Fruit fly (Drosophila melanogaster) whole organism, embryonic: ENCODE data around the gene Surf1.

ENCODE experiments used
- BEAF-32 ChIP-seq: fragments of 200-800 bp; sonication (Bioruptor generic); optimal IDR thresholded peaks from 3 replicates; lab custom pipeline; 2017; ENCODE audit warnings: missing biosample characterization, missing genetic modification characterization, mild to moderate bottlenecking, moderate library complexity, missing genetic modification reagents
- Bgb ChIP-seq: fragments of 200-800 bp; sonication (Bioruptor generic); IDR thresholded peaks from 2 replicates; pipeline ENCODE4 v1.3.6; 2022; ENCODE audit warnings: missing biosample characterization, missing genetic modification characterization; ENCODE audit not compliant: partially characterized antibody
- C15 ChIP-seq: fragments of 200-800 bp; sonication (Bioruptor generic); IDR thresholded peaks from 3 replicates; pipeline ENCODE4 v1.3.6; 2022; ENCODE audit warnings: missing biosample characterization, missing genetic modification characterization
- CG10147 ChIP-seq: fragments of 200-800 bp; sonication (Bioruptor generic); optimal IDR thresholded peaks from 2 replicates; lab custom pipeline; 2019; ENCODE audit warnings: missing biosample characterization, mild to moderate bottlenecking, missing genetic modification characterization, moderate library complexity
- CG10209 ChIP-seq: fragments of 200-800 bp; sonication (Bioruptor generic); optimal IDR thresholded peaks from 3 replicates; lab custom pipeline; 2017; ENCODE audit warnings: missing biosample characterization, mild to moderate bottlenecking, missing genetic modification characterization, missing genetic modification reagents
- CG1024 ChIP-seq: fragments of 200-800 bp; sonication (Bioruptor generic); IDR thresholded peaks from 2 replicates; pipeline ENCODE4 v1.3.6; 2022; ENCODE audit warnings: missing biosample characterization, missing genetic modification characterization
- CG11398 ChIP-seq: fragments of 200-800 bp; sonication (Bioruptor generic); optimal IDR thresholded peaks from 2 replicates; lab custom pipeline; 2016; ENCODE audit warnings: missing biosample characterization, missing genetic modification characterization
- CG12104 ChIP-seq: fragments of 200-800 bp; sonication (Bioruptor generic); optimal IDR thresholded peaks from 3 replicates; lab custom pipeline; 2016; ENCODE audit warnings: missing biosample characterization, missing genetic modification characterization
- CG12659 ChIP-seq: fragments of 200-800 bp; sonication (Bioruptor generic); optimal IDR thresholded peaks from 3 replicates; lab custom pipeline; 2017; ENCODE audit warnings: mild to moderate bottlenecking, missing biosample characterization, missing genetic modification reagents, missing genetic modification characterization
- CG12769 ChIP-seq: fragments of 200-800 bp; sonication (Bioruptor generic); optimal IDR thresholded peaks from 2 replicates; lab custom pipeline; 2019; ENCODE audit warnings: missing biosample characterization, mild to moderate bottlenecking, missing genetic modification characterization, moderate library complexity
- CG13287 ChIP-seq: fragments of 200-800 bp; sonication (Bioruptor generic); IDR thresholded peaks from 2 replicates; pipeline ENCODE4 v1.3.6; 2022; ENCODE audit warnings: missing biosample characterization, missing genetic modification characterization; ENCODE audit not compliant: partially characterized antibody
- CG13296 ChIP-seq: fragments of 200-800 bp; sonication (Bioruptor generic); optimal IDR thresholded peaks from 3 replicates; lab custom pipeline; 2018; ENCODE audit warnings: missing biosample characterization, mild to moderate bottlenecking, missing genetic modification characterization
- CG14965 ChIP-seq: fragments of 200-800 bp; sonication (Bioruptor generic); optimal IDR thresholded peaks from 2 replicates; lab custom pipeline; 2016; ENCODE audit warnings: missing biosample characterization, missing genetic modification characterization, borderline replicate concordance
- CG15073 ChIP-seq: fragments of 200-800 bp; sonication (Bioruptor generic); optimal IDR thresholded peaks from 2 replicates; lab custom pipeline; 2016; ENCODE audit warnings: missing biosample characterization, missing genetic modification characterization
- CG16813 ChIP-seq: fragments of 200-800 bp; sonication (Bioruptor generic); IDR thresholded peaks from 3 replicates; pipeline ENCODE4 v1.3.6; 2022; ENCODE audit warnings: missing biosample characterization, missing genetic modification characterization; ENCODE audit not compliant: partially characterized antibody
- CG34224 ChIP-seq: fragments of 200-800 bp; sonication (Bioruptor generic); IDR thresholded peaks from 3 replicates; pipeline ENCODE4 v1.3.6; 2022; ENCODE audit warnings: missing biosample characterization, missing genetic modification characterization; ENCODE audit not compliant: partially characterized antibody
- CG3847 ChIP-seq: fragments of 200-800 bp; sonication (Bioruptor generic); IDR thresholded peaks from 2 replicates; pipeline ENCODE4 v1.3.6; 2022; ENCODE audit warnings: missing biosample characterization, missing genetic modification characterization
- CG5180 ChIP-seq: fragments of 200-800 bp; sonication (Bioruptor generic); optimal IDR thresholded peaks from 3 replicates; lab custom pipeline; 2017; ENCODE audit warnings: missing biosample characterization, missing genetic modification characterization, mild to moderate bottlenecking, moderate library complexity, missing genetic modification reagents
- CG6654 ChIP-seq: fragments of 200-800 bp; sonication (Bioruptor generic); optimal IDR thresholded peaks from 2 replicates; lab custom pipeline; 2017; ENCODE audit warnings: missing biosample characterization, mild to moderate bottlenecking, missing genetic modification characterization
- CG9437 ChIP-seq: fragments of 200-800 bp; sonication (Bioruptor generic); optimal IDR thresholded peaks from 2 replicates; lab custom pipeline; 2018; ENCODE audit warnings: missing biosample characterization, mild to moderate bottlenecking, missing genetic modification characterization
- D19A ChIP-seq: fragments of 200-800 bp; optimal IDR thresholded peaks from 3 replicates; lab custom pipeline; 2019; ENCODE audit warnings: missing biosample characterization, mild to moderate bottlenecking, missing genetic modification characterization, moderate library complexity
- Dad ChIP-seq: fragments of 200-800 bp; sonication (Bioruptor generic); optimal IDR thresholded peaks from 3 replicates; lab custom pipeline; 2016; ENCODE audit warnings: missing biosample characterization, missing genetic modification characterization
- Dip2 ChIP-seq: fragments of 200-800 bp; sonication (Bioruptor generic); IDR thresholded peaks from 2 replicates; pipeline ENCODE4 v1.3.6; 2022; ENCODE audit warnings: missing biosample characterization, missing genetic modification characterization
- Drgx ChIP-seq: fragments of 200-800 bp; sonication (Bioruptor generic); IDR thresholded peaks from 2 replicates; pipeline ENCODE4 v1.3.6; 2022; ENCODE audit warnings: missing biosample characterization, missing genetic modification characterization
- Hr51 ChIP-seq, 2 experiments: fragments of 200-800 bp; sonication (Bioruptor generic); optimal IDR thresholded peaks; 2 replicates in 1 of 2; 3 replicates in 1 of 2; lab custom pipeline; 2016 to 2018; ENCODE audit warnings: missing biosample characterization in 2 of 2, missing genetic modification characterization in 2 of 2, mild to moderate bottlenecking in 1 of 2, moderate library complexity in 1 of 2
- MTF-1 ChIP-seq: fragments of 200-800 bp; sonication (Bioruptor generic); optimal IDR thresholded peaks from 2 replicates; lab custom pipeline; 2018; ENCODE audit warnings: missing biosample characterization, mild to moderate bottlenecking, missing genetic modification characterization, borderline replicate concordance
- NFAT ChIP-seq: fragments of 200-800 bp; sonication (Bioruptor generic); IDR thresholded peaks from 2 replicates; pipeline ENCODE4 v1.3.6; 2022; ENCODE audit warnings: missing biosample characterization, missing genetic modification characterization
- PHDP ChIP-seq: fragments of 200-800 bp; sonication (Bioruptor generic); optimal IDR thresholded peaks from 3 replicates; lab custom pipeline; 2018; ENCODE audit warnings: missing biosample characterization, mild to moderate bottlenecking, missing genetic modification characterization, moderate library complexity
- Ravus ChIP-seq: fragments of 200-800 bp; sonication (Bioruptor generic); IDR thresholded peaks from 2 replicates; pipeline ENCODE4 v1.3.6; 2022; ENCODE audit warnings: missing biosample characterization, missing genetic modification characterization
- Rfx ChIP-seq: fragments of 200-800 bp; sonication (Bioruptor generic); IDR thresholded peaks from 2 replicates; pipeline ENCODE4 v1.3.6; 2022; ENCODE audit warnings: missing biosample characterization, missing genetic modification characterization
- ab ChIP-seq: fragments of 200-800 bp; sonication (Bioruptor generic); optimal IDR thresholded peaks from 2 replicates; lab custom pipeline; 2016; ENCODE audit warnings: missing biosample characterization, missing genetic modification characterization
- ap ChIP-seq: fragments of 200-800 bp; sonication (Bioruptor generic); IDR thresholded peaks from 2 replicates; pipeline ENCODE4 v1.3.6; 2022; ENCODE audit warnings: missing biosample characterization, missing genetic modification characterization
- bcd ChIP-seq: fragments of 200-800 bp; sonication (Bioruptor generic); optimal IDR thresholded peaks from 2 replicates; lab custom pipeline; 2017; ENCODE audit warnings: missing biosample characterization, mild to moderate bottlenecking, missing genetic modification characterization
- bsh ChIP-seq, 2 experiments: fragments of 200-800 bp; sonication (Bioruptor generic); optimal IDR thresholded peaks; 2 replicates each; lab custom pipeline; 2017 to 2018; ENCODE audit warnings: mild to moderate bottlenecking in 2 of 2, missing biosample characterization in 2 of 2, missing genetic modification characterization in 2 of 2, moderate library complexity in 1 of 2
- caup ChIP-seq: fragments of 200-800 bp; sonication (Bioruptor generic); optimal IDR thresholded peaks from 3 replicates; lab custom pipeline; 2017; ENCODE audit warnings: missing biosample characterization, mild to moderate bottlenecking, missing genetic modification characterization, moderate library complexity; ENCODE audit not compliant: severe bottlenecking
- ci ChIP-seq: fragments of 200-800 bp; sonication (Bioruptor generic); IDR thresholded peaks from 3 replicates; pipeline ENCODE4 v1.3.6; 2022; ENCODE audit warnings: missing biosample characterization, missing genetic modification characterization
- gcm ChIP-seq: fragments of 200-800 bp; sonication (Bioruptor generic); optimal IDR thresholded peaks from 2 replicates; lab custom pipeline; 2019; ENCODE audit warnings: missing biosample characterization, mild to moderate bottlenecking, missing genetic modification characterization, moderate library complexity
- ham ChIP-seq: fragments of 200-800 bp; sonication (Bioruptor generic); IDR thresholded peaks from 2 replicates; pipeline ENCODE4 v1.3.6; 2022; ENCODE audit warnings: missing biosample characterization, missing genetic modification characterization
- kay ChIP-seq: fragments of 200-800 bp; sonication (Bioruptor generic); optimal IDR thresholded peaks from 2 replicates; lab custom pipeline; 2016; ENCODE audit warnings: missing biosample characterization, missing genetic modification characterization
- ken ChIP-seq: fragments of 200-800 bp; sonication (Bioruptor generic); IDR thresholded peaks from 3 replicates; pipeline ENCODE4 v1.3.6; 2022; ENCODE audit warnings: missing biosample characterization, missing genetic modification characterization
- luna ChIP-seq: fragments of 200-800 bp; sonication (Bioruptor generic); optimal IDR thresholded peaks from 2 replicates; lab custom pipeline; 2016; ENCODE audit warnings: missing biosample characterization, missing genetic modification characterization
- mld ChIP-seq: fragments of 200-800 bp; sonication (Bioruptor generic); IDR thresholded peaks from 3 replicates; pipeline ENCODE4 v1.3.6; 2022; ENCODE audit warnings: missing biosample characterization, missing genetic modification characterization; ENCODE audit not compliant: partially characterized antibody
- odd ChIP-seq: fragments of 200-800 bp; sonication (Bioruptor generic); optimal IDR thresholded peaks from 2 replicates; lab custom pipeline; 2017; ENCODE audit warnings: missing biosample characterization, mild to moderate bottlenecking, missing genetic modification characterization
- pb ChIP-seq: fragments of 200-800 bp; sonication (Bioruptor generic); optimal IDR thresholded peaks from 3 replicates; lab custom pipeline; 2016; ENCODE audit warnings: missing biosample characterization, missing genetic modification characterization
- pnt ChIP-seq: fragments of 200-800 bp; sonication (Bioruptor generic); optimal IDR thresholded peaks from 3 replicates; lab custom pipeline; 2016; ENCODE audit warnings: missing biosample characterization, missing genetic modification characterization
- ssp ChIP-seq: fragments of 200-800 bp; sonication (Bioruptor generic); IDR thresholded peaks from 2 replicates; pipeline ENCODE4 v1.3.6; 2022; ENCODE audit warnings: missing biosample characterization, missing genetic modification characterization
- sug ChIP-seq: fragments of 200-800 bp; optimal IDR thresholded peaks from 2 replicates; lab custom pipeline; 2019; ENCODE audit warnings: missing biosample characterization, mild to moderate bottlenecking, missing genetic modification characterization, moderate library complexity
- wor ChIP-seq: fragments of 200-800 bp; sonication (Bioruptor generic); IDR thresholded peaks from 2 replicates; pipeline ENCODE4 v1.3.6; 2022; ENCODE audit warnings: missing biosample characterization, missing genetic modification characterization

Surf1 gene

dm6 chr3L:6988942-6989569 is 30.9 kb downstream of the Surf1 start (continued):
- TF ChIP-seq CG12769 (tag; lab: Kevin White, UChicago): peak; percentile 33
- TF ChIP-seq CG3847 (GFP tag; lab: Robert Waterston, UW): peak; percentile 81
- TF ChIP-seq CG11398 (GFP tag; lab: Kevin White, UChicago): no peak
- peak; percentile 77 for TF ChIP-seq wor
- peak; percentile 59 for TF ChIP-seq pb (GFP tag; lab: Kevin White, UChicago)
- peak; percentile 92 for TF ChIP-seq CG9437 (GFP tag; lab: Kevin White, UChicago)
- TF ChIP-seq CG1024 (GFP tag; lab: Robert Waterston, UW): peak; percentile 37
- TF ChIP-seq odd (GFP tag; lab: Kevin White, UChicago): peak; percentile 94
- peak; percentile 96 for TF ChIP-seq CG12659
- peak; percentile 58 for TF ChIP-seq MTF-1 (GFP tag; lab: Kevin White, UChicago)
- TF ChIP-seq caup: peak; percentile 89
- no peak for TF ChIP-seq CG34224
- no peak for TF ChIP-seq mld (GFP tag; lab: Robert Waterston, UW)
- peak; percentile 40 for TF ChIP-seq CG15073
- peak; percentile 86 for TF ChIP-seq PHDP (tag; lab: Kevin White, UChicago)
- no peak for TF ChIP-seq ab
- peak; percentile 91 for TF ChIP-seq kay (GFP tag; lab: Kevin White, UChicago)
- TF ChIP-seq Bgb (GFP tag; lab: Robert Waterston, UW): no peak; the same call in 1 of the 2 replicates
- TF ChIP-seq bcd (GFP tag; lab: Kevin White, UChicago): peak; percentile 96
- TF ChIP-seq NFAT: peak; percentile 53
- TF ChIP-seq ham (GFP tag; lab: Robert Waterston, UW): no peak
- peak; percentile 97 for TF ChIP-seq CG10147 (GFP tag; lab: Kevin White, UChicago)
- peak; percentile 96 for TF ChIP-seq CG13296 (GFP tag; lab: Kevin White, UChicago)
- TF ChIP-seq BEAF-32 (GFP tag; lab: Kevin White, UChicago): no peak
- TF ChIP-seq ap (GFP tag; lab: Robert Waterston, UW): peak; percentile 42; the same call in 1 of the 2 replicates
- TF ChIP-seq CG5180 (GFP tag; lab: Kevin White, UChicago): peak; percentile 88
- peak; percentile 49 to 94 for TF ChIP-seq Hr51 (GFP tag; optimal IDR thresholded peaks at IDR 0.05; lab: Kevin White, UChicago)
- peak; percentile 93 for TF ChIP-seq D19A (tag; lab: Kevin White, UChicago)
- no peak for TF ChIP-seq CG16813 (GFP tag; lab: Robert Waterston, UW)
- peak; percentile 13 for TF ChIP-seq CG14965 (GFP tag; lab: Kevin White, UChicago)
- no peak for TF ChIP-seq luna (GFP tag; lab: Kevin White, UChicago)
- 0 out of 3 replicates have a peak, but pooled peaks have one; percentile 33 for TF ChIP-seq ken (GFP tag; lab: Robert Waterston, UW)
- peak; percentile 94 for TF ChIP-seq CG10209
- TF ChIP-seq bsh (GFP tag; optimal IDR thresholded peaks at IDR 0.05; lab: Kevin White, UChicago): peak; percentile 29 to 84
- TF ChIP-seq Dip2 (GFP tag; lab: Robert Waterston, UW): no peak
- peak; percentile 96 for TF ChIP-seq CG12104 (GFP tag; lab: Kevin White, UChicago)
- peak; percentile 54; the same call in 1 of the 3 replicates for TF ChIP-seq ci
- TF ChIP-seq Dad (GFP tag; lab: Kevin White, UChicago): peak; percentile 60
- peak; percentile 79; the same call in 1 of the 2 replicates for TF ChIP-seq ssp
- peak; percentile 87 for TF ChIP-seq sug (tag; lab: Kevin White, UChicago)
- TF ChIP-seq CG6654 (GFP tag; lab: Kevin White, UChicago): peak; percentile 85
- peak; percentile 15; the same call in 1 of the 2 replicates for TF ChIP-seq Ravus (GFP tag; lab: Robert Waterston, UW)
- no peak; the same call in 1 of the 2 replicates for TF ChIP-seq CG13287 (GFP tag; lab: Robert Waterston, UW)
- TF ChIP-seq gcm: peak; percentile 82
- peak; percentile 90 for TF ChIP-seq Rfx (GFP tag; lab: Robert Waterston, UW)
- peak; percentile 70 for TF ChIP-seq Drgx (GFP tag; lab: Robert Waterston, UW)
- peak; percentile 69; the same call in 1 of the 3 replicates for TF ChIP-seq C15 (GFP tag; lab: Robert Waterston, UW)
- peak; percentile 74 for TF ChIP-seq pnt (GFP tag; lab: Kevin White, UChicago)
